Worm (Caenorhabditis elegans) whole organism, L3 larva: Measurements from ENCODE around the gene C32D5.4.

Experiments
- fos-1 ChIP-seq: fragments of 150-350 bp; optimal IDR thresholded peaks from 2 replicates; lab custom pipeline; 2014; ENCODE audit warnings: missing biosample characterization, missing genetic modification characterization
- nhr-237 ChIP-seq: fragments of 150-350 bp; optimal IDR thresholded peaks from 2 replicates; lab custom pipeline; 2014; ENCODE audit warnings: missing biosample characterization, missing genetic modification characterization
- pha-4 ChIP-seq: fragments of 150-350 bp; optimal IDR thresholded peaks from 2 replicates; lab custom pipeline; 2014; ENCODE audit warnings: missing biosample characterization, missing genetic modification reagents, missing genetic modification characterization

ce11 chrII:6343893-6344292, 21.0 kb upstream of the C32D5.4 start, which contains the start of gene txt-18:
- peak; percentile 81 for TF ChIP-seq pha-4 (tag; lab: Kevin White, UChicago)
- TF ChIP-seq fos-1 (tag; lab: Kevin White, UChicago): no peak
- TF ChIP-seq nhr-237: no peak
